Fruit fly (Drosophila melanogaster): ENCODE results near the gene Best1.
A peak's percentile ranks its signal among the peaks of the same experiment; 100 is the strongest.

Best1 gene

dm6 chr3R:10134341-10134668, 36.0 kb downstream of the Best1 start (continued):
- peak; percentile 40; the same call in 1 of the 2 replicates for TF ChIP-seq CG17328 (GFP tag; IDR thresholded peaks at IDR 0.05)
- TF ChIP-seq Hmx (GFP tag; optimal IDR thresholded peaks at IDR 0.05), result no peak
- TF ChIP-seq Hmr (GFP tag; optimal IDR thresholded peaks at IDR 0.05), result peak; percentile 59
- no peak for TF ChIP-seq ato (GFP tag; IDR thresholded peaks at IDR 0.05; ENCODE audit: partially characterized antibody)
- TF ChIP-seq gro (GFP tag; optimal IDR thresholded peaks at IDR 0.05), result peak; percentile 66
- peak; percentile 7 for TF ChIP-seq CG13296 (GFP tag; optimal IDR thresholded peaks at IDR 0.05)
- TF ChIP-seq pan (optimal IDR thresholded peaks at IDR 0.05), result no peak
- no peak for TF ChIP-seq pan (GFP tag; optimal IDR thresholded peaks at IDR 0.05 in 1 of 2, IDR thresholded peaks at IDR 0.05 in 1 of 2)
- TF ChIP-seq CG18764 (GFP tag; optimal IDR thresholded peaks at IDR 0.05), result no peak
- TF ChIP-seq CG6854 (GFP tag; optimal IDR thresholded peaks at IDR 0.05), result no peak
- TF ChIP-seq HLH3B (GFP tag; IDR thresholded peaks at IDR 0.05), result no peak
- peak; percentile 7 for TF ChIP-seq vfl (GFP tag; optimal IDR thresholded peaks at IDR 0.05)
- no peak for TF ChIP-seq CG6254 (GFP tag; optimal IDR thresholded peaks at IDR 0.05)
- TF ChIP-seq HLHmδ (GFP tag; optimal IDR thresholded peaks at IDR 0.05), result no peak
- TF ChIP-seq dmrt99B (tag; optimal IDR thresholded peaks at IDR 0.05), result no peak
- no peak for TF ChIP-seq tna (GFP tag; IDR thresholded peaks at IDR 0.05; ENCODE audit: partially characterized antibody)
- TF ChIP-seq CG9817 (tag; optimal IDR thresholded peaks at IDR 0.05), result peak; percentile 18
- peak; percentile 20 for TF ChIP-seq CG2116 (GFP tag; optimal IDR thresholded peaks at IDR 0.05)
- peak; percentile 5 for TF ChIP-seq CG7839 (tag; optimal IDR thresholded peaks at IDR 0.05)
- no peak for TF ChIP-seq cad (GFP tag; optimal IDR thresholded peaks at IDR 0.05)
- no peak for TF ChIP-seq cg (GFP tag; optimal IDR thresholded peaks at IDR 0.05)
- TF ChIP-seq CG17359 (tag; optimal IDR thresholded peaks at IDR 0.05), result peak; percentile 18
- TF ChIP-seq fu2 (GFP tag; optimal IDR thresholded peaks at IDR 0.05), result peak; percentile 53
- peak; percentile 8; the same call in 1 of the 3 replicates for TF ChIP-seq row (GFP tag; IDR thresholded peaks at IDR 0.05)
- peak; percentile 16 for TF ChIP-seq psq (GFP tag; optimal IDR thresholded peaks at IDR 0.05)
- no peak for TF ChIP-seq chif (GFP tag; optimal IDR thresholded peaks at IDR 0.05)
- peak; percentile 47 for TF ChIP-seq sug (tag; optimal IDR thresholded peaks at IDR 0.05)
- no peak for TF ChIP-seq wek (GFP tag; optimal IDR thresholded peaks at IDR 0.05)
- TF ChIP-seq CG7987 (GFP tag; optimal IDR thresholded peaks at IDR 0.05), result peak; percentile 57
- TF ChIP-seq Dad (GFP tag; optimal IDR thresholded peaks at IDR 0.05), result peak; percentile 13
- no peak for TF ChIP-seq gsb-n (tag; optimal IDR thresholded peaks at IDR 0.05)
- TF ChIP-seq CG15601 (tag; optimal IDR thresholded peaks at IDR 0.05), result peak; percentile 3
- TF ChIP-seq Xrp1 (GFP tag; IDR thresholded peaks at IDR 0.05), result 0 out of 2 replicates have a peak, but pooled peaks have one; percentile 27
- TF ChIP-seq her (GFP tag; optimal IDR thresholded peaks at IDR 0.05), result peak; percentile 48
- peak; percentile 94 for TF ChIP-seq CG10267 (tag; optimal IDR thresholded peaks at IDR 0.05)
- no peak for TF ChIP-seq CG14965 (GFP tag; optimal IDR thresholded peaks at IDR 0.05; ENCODE audit: borderline replicate concordance)
- no peak for TF ChIP-seq Mrtf (GFP tag; IDR thresholded peaks at IDR 0.05)
- TF ChIP-seq Nf-YA (GFP tag; IDR thresholded peaks at IDR 0.05), result no peak
- TF ChIP-seq CG9932 (GFP tag; IDR thresholded peaks at IDR 0.05), result peak; percentile 47
- TF ChIP-seq CG6791 (GFP tag; IDR thresholded peaks at IDR 0.05; ENCODE audit: partially characterized antibody), result no peak
- TF ChIP-seq YL-1 (GFP tag; optimal IDR thresholded peaks at IDR 0.05), result peak; percentile 16
- peak; percentile 25 for TF ChIP-seq CG10209 (GFP tag; optimal IDR thresholded peaks at IDR 0.05)
- peak; percentile 38 for TF ChIP-seq D (optimal IDR thresholded peaks at IDR 0.05)
- TF ChIP-seq D (GFP tag; optimal IDR thresholded peaks at IDR 0.05), result no peak
- TF ChIP-seq phol (tag; optimal IDR thresholded peaks at IDR 0.05), result peak; percentile 1
- peak; percentile 54 for TF ChIP-seq Side (GFP tag; optimal IDR thresholded peaks at IDR 0.05)
- TF ChIP-seq Lpt (GFP tag; optimal IDR thresholded peaks at IDR 0.05), result no peak
- TF ChIP-seq Med (GFP tag), result peak; percentile 99
- no peak for TF ChIP-seq org-1 (GFP tag; optimal IDR thresholded peaks at IDR 0.05)
- TF ChIP-seq CG11504 (tag; optimal IDR thresholded peaks at IDR 0.05), result peak; percentile 21
- TF ChIP-seq CG17186 (GFP tag; optimal IDR thresholded peaks at IDR 0.05), result peak; percentile 54
